Worm (Caenorhabditis elegans): ENCODE measurements around the gene irld-57.

- no peak for TF ChIP-seq C17E4.6 (GFP tag; IDR thresholded peaks at IDR 0.05)
- no peak for TF ChIP-seq madf-8 (GFP tag; conservative IDR thresholded peaks at IDR 0.05)
- TF ChIP-seq Y53F4B.3 (GFP tag; IDR thresholded peaks at IDR 0.05): no peak
- no peak for TF ChIP-seq nfya-1 (tag; optimal IDR thresholded peaks at IDR 0.05; ENCODE audit: borderline replicate concordance, insufficient read depth)
- TF ChIP-seq bed-2 (GFP tag; IDR thresholded peaks at IDR 0.05): no peak
- no peak for TF ChIP-seq Y79H2A.3 (GFP tag; conservative IDR thresholded peaks at IDR 0.05)
These were observed 24.2 kb downstream of the irld-57 start, which contains the start of gene nhr-53 for ce11 chrV:15702263-15702662.

Measured in whole organism, young adult.